Fruit fly (Drosophila melanogaster) whole organism, embryonic: Measurements from ENCODE around the gene CG33267.

Experiments
- Ada2b ChIP-seq: fragments of 200-800 bp; sonication (Bioruptor generic); IDR thresholded peaks from 2 replicates; pipeline ENCODE4 v1.3.6; 2022; ENCODE audit warnings: missing biosample characterization, missing genetic modification characterization
- Atf3 ChIP-seq: fragments of 200-800 bp; sonication (Bioruptor generic); optimal IDR thresholded peaks from 3 replicates; lab custom pipeline; 2016; ENCODE audit warnings: missing biosample characterization, missing genetic modification characterization
- Awh ChIP-seq: fragments of 200-800 bp; sonication (Bioruptor generic); IDR thresholded peaks from 2 replicates; pipeline ENCODE4, ENCODE4 v1.3.6; 2022; ENCODE audit warnings: missing biosample characterization, missing genetic modification characterization
- Blimp-1 ChIP-seq: fragments of 200-800 bp; sonication (Bioruptor generic); optimal IDR thresholded peaks from 3 replicates; lab custom pipeline; 2018; ENCODE audit warnings: missing biosample characterization, missing genetic modification characterization, mild to moderate bottlenecking, moderate library complexity, missing genetic modification reagents
- C15 ChIP-seq: fragments of 200-800 bp; sonication (Bioruptor generic); IDR thresholded peaks from 3 replicates; pipeline ENCODE4 v1.3.6; 2022; ENCODE audit warnings: missing biosample characterization, missing genetic modification characterization
- CG10431 ChIP-seq: fragments of 200-800 bp; sonication (Bioruptor generic); optimal IDR thresholded peaks from 3 replicates; lab custom pipeline; 2018; ENCODE audit warnings: missing biosample characterization, mild to moderate bottlenecking, missing genetic modification characterization
- CG11560 ChIP-seq: fragments of 200-800 bp; sonication (Bioruptor generic); IDR thresholded peaks from 3 replicates; pipeline ENCODE4 v1.3.6; 2022; ENCODE audit warnings: missing biosample characterization, missing genetic modification characterization
- CG11723 ChIP-seq: fragments of 200-800 bp; sonication (Bioruptor generic); optimal IDR thresholded peaks from 2 replicates; lab custom pipeline; 2017; ENCODE audit warnings: missing biosample characterization, mild to moderate bottlenecking, missing genetic modification characterization
- CG12659 ChIP-seq: fragments of 200-800 bp; sonication (Bioruptor generic); optimal IDR thresholded peaks from 3 replicates; lab custom pipeline; 2017; ENCODE audit warnings: mild to moderate bottlenecking, missing biosample characterization, missing genetic modification reagents, missing genetic modification characterization
- CG14050 ChIP-seq: fragments of 200-800 bp; sonication (Bioruptor generic); IDR thresholded peaks from 3 replicates; pipeline ENCODE4 v1.3.6; 2022; ENCODE audit warnings: missing biosample characterization, missing genetic modification characterization
- CG2199 ChIP-seq: fragments of 200-800 bp; sonication (Bioruptor generic); IDR thresholded peaks from 3 replicates; pipeline ENCODE4 v1.3.6; 2022; ENCODE audit warnings: missing biosample characterization, missing genetic modification characterization
- CG2202 ChIP-seq: fragments of 200-800 bp; sonication (Bioruptor generic); optimal IDR thresholded peaks from 2 replicates; lab custom pipeline; 2018; ENCODE audit warnings: missing biosample characterization, mild to moderate bottlenecking, missing genetic modification characterization
- CG31388 ChIP-seq: fragments of 200-800 bp; sonication (Bioruptor generic); optimal IDR thresholded peaks from 2 replicates; lab custom pipeline; 2016; ENCODE audit warnings: missing biosample characterization, missing genetic modification characterization
- CG31441 ChIP-seq: fragments of 200-800 bp; sonication (Bioruptor generic); IDR thresholded peaks from 2 replicates; pipeline ENCODE4 v1.3.6; 2022; ENCODE audit warnings: missing biosample characterization, missing genetic modification characterization
- CG32532 ChIP-seq: fragments of 200-800 bp; sonication (Bioruptor generic); IDR thresholded peaks from 2 replicates; pipeline ENCODE4 v1.3.6; 2022; ENCODE audit warnings: missing biosample characterization, missing genetic modification characterization
- CG34224 ChIP-seq: fragments of 200-800 bp; sonication (Bioruptor generic); IDR thresholded peaks from 3 replicates; pipeline ENCODE4 v1.3.6; 2022; ENCODE audit warnings: missing biosample characterization, missing genetic modification characterization; ENCODE audit not compliant: partially characterized antibody
- CG3847 ChIP-seq: fragments of 200-800 bp; sonication (Bioruptor generic); IDR thresholded peaks from 2 replicates; pipeline ENCODE4 v1.3.6; 2022; ENCODE audit warnings: missing biosample characterization, missing genetic modification characterization
- CG9437 ChIP-seq: fragments of 200-800 bp; sonication (Bioruptor generic); optimal IDR thresholded peaks from 2 replicates; lab custom pipeline; 2018; ENCODE audit warnings: missing biosample characterization, mild to moderate bottlenecking, missing genetic modification characterization
- CG9797 ChIP-seq: fragments of 200-800 bp; sonication (Bioruptor generic); optimal IDR thresholded peaks from 3 replicates; lab custom pipeline; 2018; ENCODE audit warnings: missing biosample characterization, mild to moderate bottlenecking, missing genetic modification characterization
- D19A ChIP-seq: fragments of 200-800 bp; optimal IDR thresholded peaks from 3 replicates; lab custom pipeline; 2019; ENCODE audit warnings: missing biosample characterization, mild to moderate bottlenecking, missing genetic modification characterization, moderate library complexity
- Ets97D ChIP-seq: fragments of 200-800 bp; sonication (Bioruptor generic); optimal IDR thresholded peaks from 3 replicates; lab custom pipeline; 2016; ENCODE audit warnings: missing biosample characterization, missing genetic modification characterization
- H2.0 ChIP-seq: fragments of 200-800 bp; sonication (Bioruptor generic); IDR thresholded peaks from 2 replicates; pipeline ENCODE4 v1.3.6; 2022; ENCODE audit warnings: missing biosample characterization, missing genetic modification characterization
- HHEX ChIP-seq: fragments of 200-800 bp; sonication (Bioruptor generic); optimal IDR thresholded peaks from 3 replicates; lab custom pipeline; 2017; ENCODE audit warnings: missing biosample characterization, mild to moderate bottlenecking, missing genetic modification characterization, missing genetic modification reagents
- Hey ChIP-seq: fragments of 200-800 bp; sonication (Bioruptor generic); optimal IDR thresholded peaks from 3 replicates; lab custom pipeline; 2018; ENCODE audit warnings: missing biosample characterization, mild to moderate bottlenecking, missing genetic modification characterization
- Hr39 ChIP-seq: fragments of >200 bp; optimal IDR thresholded peaks from 2 replicates; lab custom pipeline; 2017
- MESR4 ChIP-seq: fragments of 200-800 bp; sonication (Bioruptor generic); optimal IDR thresholded peaks from 2 replicates; lab custom pipeline; 2018; ENCODE audit warnings: missing biosample characterization, mild to moderate bottlenecking, missing genetic modification characterization, moderate library complexity
- MTF-1 ChIP-seq: fragments of 200-800 bp; sonication (Bioruptor generic); optimal IDR thresholded peaks from 2 replicates; lab custom pipeline; 2018; ENCODE audit warnings: missing biosample characterization, mild to moderate bottlenecking, missing genetic modification characterization, borderline replicate concordance
- Meics ChIP-seq: fragments of 200-800 bp; sonication (Bioruptor generic); optimal IDR thresholded peaks from 2 replicates; lab custom pipeline; 2017; ENCODE audit warnings: missing biosample characterization, mild to moderate bottlenecking, missing genetic modification characterization
- Nf-YC ChIP-seq: fragments of 200-800 bp; optimal IDR thresholded peaks from 3 replicates; lab custom pipeline; 2019; ENCODE audit warnings: missing biosample characterization, mild to moderate bottlenecking, missing genetic modification characterization, moderate library complexity
- Opbp ChIP-seq: fragments of 200-800 bp; sonication (Bioruptor generic); IDR thresholded peaks from 3 replicates; pipeline ENCODE4 v1.3.6; 2022; ENCODE audit warnings: missing biosample characterization, missing genetic modification characterization; ENCODE audit not compliant: partially characterized antibody
- Poxn ChIP-seq: fragments of 200-800 bp; sonication (Bioruptor generic); IDR thresholded peaks from 2 replicates; pipeline ENCODE4 v1.3.6; 2022; ENCODE audit warnings: missing biosample characterization, missing genetic modification characterization
- Stat92E ChIP-seq, 3 experiments: fragments of >200 bp in 2 of 3; fragments of 200-800 bp in 1 of 3; sonication (Bioruptor generic) in 1 of 3; optimal IDR thresholded peaks; 2 replicates each; lab custom pipeline; 2017 to 2019; ENCODE audit warnings: missing biosample characterization in 3 of 3, missing genetic modification characterization in 3 of 3, mild to moderate bottlenecking in 1 of 3, moderate library complexity in 1 of 3
- Trl ChIP-seq, 3 experiments: fragments of >200 bp in 2 of 3; fragments of 200-800 bp in 1 of 3; sonication (Bioruptor generic) in 1 of 3; optimal IDR thresholded peaks; 2 replicates in 1 of 3; 3 replicates in 2 of 3; lab custom pipeline; 2016 to 2017; ENCODE audit warnings: missing biosample characterization in 1 of 3, missing genetic modification characterization in 1 of 3
- Xrp1 ChIP-seq: fragments of 200-800 bp; sonication (Bioruptor generic); IDR thresholded peaks from 2 replicates; pipeline ENCODE4 v1.3.6; 2022; ENCODE audit warnings: missing biosample characterization, missing genetic modification characterization
- bsh ChIP-seq, 2 experiments: fragments of 200-800 bp; sonication (Bioruptor generic); optimal IDR thresholded peaks; 2 replicates each; lab custom pipeline; 2017 to 2018; ENCODE audit warnings: mild to moderate bottlenecking in 2 of 2, missing biosample characterization in 2 of 2, missing genetic modification characterization in 2 of 2, moderate library complexity in 1 of 2
- fu2 ChIP-seq: fragments of 200-800 bp; sonication (Bioruptor generic); optimal IDR thresholded peaks from 2 replicates; lab custom pipeline; 2016; ENCODE audit warnings: missing biosample characterization, missing genetic modification characterization
- gcm ChIP-seq: fragments of 200-800 bp; sonication (Bioruptor generic); optimal IDR thresholded peaks from 2 replicates; lab custom pipeline; 2019; ENCODE audit warnings: missing biosample characterization, mild to moderate bottlenecking, missing genetic modification characterization, moderate library complexity
- knrl ChIP-seq: fragments of 200-800 bp; sonication (Bioruptor generic); IDR thresholded peaks from 3 replicates; pipeline ENCODE4 v1.3.6; 2022; ENCODE audit warnings: missing biosample characterization, missing genetic modification characterization; ENCODE audit not compliant: partially characterized antibody
- lilli ChIP-seq: fragments of 200-800 bp; sonication (Bioruptor generic); optimal IDR thresholded peaks from 3 replicates; lab custom pipeline; 2016; ENCODE audit warnings: missing biosample characterization, missing genetic modification characterization
- nau ChIP-seq: fragments of 200-800 bp; sonication (Bioruptor generic); optimal IDR thresholded peaks from 3 replicates; lab custom pipeline; 2017; ENCODE audit warnings: missing biosample characterization, mild to moderate bottlenecking, missing genetic modification characterization, missing genetic modification reagents
- pan ChIP-seq, 4 experiments: fragments of >200 bp in 3 of 4; fragments of 200-800 bp in 1 of 4; sonication (Bioruptor generic) in 1 of 4; optimal IDR thresholded peaks in 3 of 4; IDR thresholded peaks in 1 of 4; 2 replicates each; pipeline versions ENCODE4 v1.3.6 to Lab custom; 2017 to 2022; ENCODE audit warnings: missing biosample characterization in 2 of 4, missing genetic modification characterization in 2 of 4, mixed read lengths in 1 of 4
- peb ChIP-seq: fragments of 200-800 bp; sonication (Bioruptor generic); IDR thresholded peaks from 2 replicates; pipeline ENCODE4 v1.3.6; 2022; ENCODE audit warnings: missing biosample characterization, missing genetic modification characterization
- salm ChIP-seq: fragments of 200-800 bp; sonication (Bioruptor generic); optimal IDR thresholded peaks from 2 replicates; lab custom pipeline; 2018; ENCODE audit warnings: missing biosample characterization, mild to moderate bottlenecking, missing genetic modification characterization
- scrt ChIP-seq: fragments of 200-800 bp; sonication (Bioruptor generic); optimal IDR thresholded peaks from 2 replicates; lab custom pipeline; 2018; ENCODE audit warnings: missing biosample characterization, mild to moderate bottlenecking, missing genetic modification characterization, moderate library complexity
- seq ChIP-seq: fragments of 200-800 bp; sonication (Bioruptor generic); IDR thresholded peaks from 2 replicates; pipeline ENCODE4 v1.3.6; 2022; ENCODE audit warnings: missing biosample characterization, missing genetic modification characterization
- sr ChIP-seq: fragments of 200-800 bp; sonication (Bioruptor generic); IDR thresholded peaks from 3 replicates; pipeline ENCODE4 v1.3.6; 2022; ENCODE audit warnings: missing biosample characterization, missing genetic modification characterization
- unpg ChIP-seq: fragments of 200-800 bp; sonication (Bioruptor generic); optimal IDR thresholded peaks from 3 replicates; lab custom pipeline; 2018; ENCODE audit warnings: missing biosample characterization, mild to moderate bottlenecking, missing genetic modification characterization, moderate library complexity
- zf30C ChIP-seq: fragments of 200-800 bp; sonication (Bioruptor generic); optimal IDR thresholded peaks from 3 replicates; lab custom pipeline; 2018; ENCODE audit warnings: missing biosample characterization, mild to moderate bottlenecking, missing genetic modification characterization

CG33267 gene

dm6 chr3L:11552996-11553671 lies 11.1 kb upstream of the CG33267 start (continued):
- TF ChIP-seq scrt (GFP tag; lab: Kevin White, UChicago) (peak; percentile 97), Ets97D (GFP tag; lab: Kevin White, UChicago) (no peak), Trl (optimal IDR thresholded peaks at IDR 0.05; lab: Kevin White, UChicago) (peak; percentile 99 to 100), Trl (GFP tag; optimal IDR thresholded peaks at IDR 0.05; lab: Kevin White, UChicago) (peak; percentile 78), unpg (GFP tag; lab: Kevin White, UChicago) (peak; percentile 11), Xrp1 (GFP tag; lab: Robert Waterston, UW) (no peak), Awh (GFP tag; lab: Robert Waterston, UW) (no peak), HHEX (GFP tag; lab: Kevin White, UChicago) (no peak), Meics (GFP tag; lab: Kevin White, UChicago) (no peak), MTF-1 (GFP tag; lab: Kevin White, UChicago) (peak; percentile 11), CG9437 (GFP tag; lab: Kevin White, UChicago) (no peak), CG9797 (GFP tag; lab: Kevin White, UChicago) (no peak), Ada2b (GFP tag; lab: Robert Waterston, UW) (no peak), Opbp (peak; percentile 40; the same call in 1 of the 3 replicates), MESR4 (GFP tag; lab: Kevin White, UChicago) (no peak), Blimp-1 (GFP tag; lab: Kevin White, UChicago) (peak; percentile 32), pan (optimal IDR thresholded peaks at IDR 0.05; lab: Kevin White, UChicago) (no peak), pan (GFP tag; optimal IDR thresholded peaks at IDR 0.05 in 1 of 2, IDR thresholded peaks at IDR 0.05 in 1 of 2) (peak in 1 of 2 experiments; percentile 36), H2.0 (GFP tag; lab: Robert Waterston, UW) (no peak), CG32532 (GFP tag; lab: Robert Waterston, UW) (0 out of 2 replicates have a peak, but pooled peaks have one; percentile 31), Hey (no peak), CG11723 (GFP tag; lab: Kevin White, UChicago) (no peak), CG11560 (no peak), CG2202 (peak; percentile 19), lilli (GFP tag; lab: Kevin White, UChicago) (no peak), bsh (GFP tag; optimal IDR thresholded peaks at IDR 0.05; lab: Kevin White, UChicago) (peak in 1 of 2 experiments; percentile 79), CG14050 (GFP tag; lab: Robert Waterston, UW) (no peak), seq (GFP tag; lab: Robert Waterston, UW) (no peak), knrl (peak; percentile 34; the same call in 1 of the 3 replicates), D19A (tag; lab: Kevin White, UChicago) (no peak), Atf3 (GFP tag; lab: Kevin White, UChicago) (no peak), sr (peak; percentile 60; the same call in 2 of the 3 replicates), CG12659 (peak; percentile 5), zf30C (peak; percentile 77), Stat92E (GFP tag; optimal IDR thresholded peaks at IDR 0.05; lab: Kevin White, UChicago) (peak in 1 of 3 experiments; percentile 70), Hr39 (no peak), C15 (GFP tag; lab: Robert Waterston, UW) (no peak), gcm (GFP tag; lab: Kevin White, UChicago) (peak; percentile 56), CG10431 (GFP tag; lab: Kevin White, UChicago) (no peak), CG31388 (GFP tag; lab: Kevin White, UChicago) (no peak), CG2199 (GFP tag; lab: Robert Waterston, UW) (peak; percentile 74; the same call in 1 of the 3 replicates), peb (GFP tag; lab: Robert Waterston, UW) (no peak), CG3847 (GFP tag; lab: Robert Waterston, UW) (no peak), CG34224 (GFP tag; lab: Robert Waterston, UW) (peak; percentile 94), CG31441 (GFP tag; lab: Robert Waterston, UW) (no peak; the same call in 1 of the 2 replicates), nau (peak; percentile 51), Nf-YC (tag; lab: Kevin White, UChicago) (peak; percentile 58), salm (tag; lab: Kevin White, UChicago) (peak; percentile 17), Poxn (no peak), fu2 (GFP tag; lab: Kevin White, UChicago) (no peak)
